In genomic region chr3L:5988675-5989074, dm6 we compare ENCODE assay signal across 1 fruit fly cellular context.
A peak's percentile ranks its signal among the peaks of the same experiment; 100 is the strongest.
TF ChIP-seq lines count a peak whose summit lies in the region.

No protein-coding gene starts in this region.

TF ChIP-seq in whole organism, embryonic, 481 proteins besides CTCF, POLR2A, EP300 and RAD21 (continued from another document):
- TF ChIP-seq CG7839 (tag; optimal IDR thresholded peaks at IDR 0.05; lab: Kevin White, UChicago) (peak; percentile 68), H15 (GFP tag; IDR thresholded peaks at IDR 0.05; lab: Robert Waterston, UW) (peak; percentile 66)
